Worm (Caenorhabditis elegans) whole organism, mixed stage, embryonic: Measurements from ENCODE around the gene pin-2.

Experiments used
- blmp-1 ChIP-seq: fragments of 150-350 bp; optimal IDR thresholded peaks from 2 replicates; lab custom pipeline; 2014; ENCODE audit warnings: missing biosample characterization, missing genetic modification characterization
- ceh-43 ChIP-seq: fragments of 200-800 bp; sonication (Bioruptor generic); optimal IDR thresholded peaks from 2 replicates; lab custom pipeline; 2018; ENCODE audit warnings: mild to moderate bottlenecking, missing genetic modification characterization, moderate library complexity, missing compliant biosample characterization
- cnd-1 ChIP-seq: fragments of 200-800 bp; sonication (Bioruptor generic); optimal IDR thresholded peaks from 2 replicates; lab custom pipeline; 2018; ENCODE audit warnings: mild to moderate bottlenecking, missing genetic modification characterization, missing compliant biosample characterization
- lsy-2 ChIP-seq: fragments of 150-350 bp; optimal IDR thresholded peaks from 2 replicates; lab custom pipeline; 2014; ENCODE audit warnings: missing biosample characterization, missing genetic modification characterization
- nhr-76 ChIP-seq: sonication (generic microtip); optimal IDR thresholded peaks from 2 replicates; lab custom pipeline; 2017; ENCODE audit warnings: missing biosample characterization, missing genetic modification characterization
- ztf-11 ChIP-seq: fragments of 150-350 bp; optimal IDR thresholded peaks from 2 replicates; lab custom pipeline; 2014; ENCODE audit warnings: missing biosample characterization, missing genetic modification characterization

DNA sequence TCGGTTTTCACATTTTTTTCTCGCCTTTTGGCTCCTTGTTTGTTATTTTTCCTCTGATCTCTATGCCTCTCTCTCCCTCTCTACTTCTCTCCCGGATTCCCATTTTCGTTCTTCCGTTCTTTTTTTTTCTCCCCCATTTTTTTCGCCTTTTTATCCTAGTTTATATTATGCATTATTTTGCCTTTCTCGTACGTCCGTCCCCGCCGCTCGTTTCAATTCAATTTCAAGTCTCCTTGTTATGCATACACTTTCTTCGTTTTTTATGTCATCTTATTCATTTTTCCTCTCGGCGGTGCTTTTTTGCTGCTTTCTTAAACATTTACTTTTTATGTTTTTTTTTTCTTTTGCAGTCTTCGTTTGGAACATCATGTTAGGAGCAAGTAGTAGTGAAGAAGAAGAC is 20.1 kb upstream of the pin-2 start, which contains the start of gene unc-31:
- no peak for TF ChIP-seq ztf-11 (tag; lab: Kevin White, UChicago)
- no peak for TF ChIP-seq lsy-2 (tag; lab: Kevin White, UChicago)
- no peak for TF ChIP-seq blmp-1 (tag; lab: Kevin White, UChicago)
- no peak for TF ChIP-seq nhr-76 (tag; lab: Kevin White, UChicago)
- no peak for TF ChIP-seq cnd-1 (tag; lab: Kevin White, UChicago)
- TF ChIP-seq ceh-43 (GFP tag; lab: Kevin White, UChicago): no peak
